Worm (Caenorhabditis elegans): ENCODE data around the gene ttbk-6.

ttbk-6 gene

ce11 chrIII:5109401-5109800, 34.9 kb downstream of the ttbk-6 start, which contains the start of gene sax-2:
sax-2 (plus strand) TSS chrIII:5109701.
- TF ChIP-seq ama-1 (optimal IDR thresholded peaks at IDR 0.05) (no peak), ama-1 (GFP tag; optimal IDR thresholded peaks at IDR 0.05) (no peak), nfya-2 (GFP tag; IDR thresholded peaks at IDR 0.05) (no peak), ztf-18 (tag; optimal IDR thresholded peaks at IDR 0.05) (no peak), ceh-27 (GFP tag; optimal IDR thresholded peaks at IDR 0.05) (no peak), nhr-179 (tag; optimal IDR thresholded peaks at IDR 0.05) (no peak), xnd-1 (tag; optimal IDR thresholded peaks at IDR 0.05) (no peak), attf-3 (GFP tag; conservative IDR thresholded peaks at IDR 0.05) (no peak), mxl-1 (tag; optimal IDR thresholded peaks at IDR 0.05) (no peak), hmg-1.2 (GFP tag; IDR thresholded peaks at IDR 0.05) (no peak), F57A8.1 (GFP tag; optimal IDR thresholded peaks at IDR 0.05) (no peak), aptf-3 (GFP tag; IDR thresholded peaks at IDR 0.05) (no peak), F37B4.10 (GFP tag; IDR thresholded peaks at IDR 0.05) (no peak), ekl-4 (GFP tag; IDR thresholded peaks at IDR 0.05) (no peak), ets-4 (GFP tag; optimal IDR thresholded peaks at IDR 0.05) (no peak), F52B5.7 (tag; optimal IDR thresholded peaks at IDR 0.05) (no peak), madf-3 (GFP tag; IDR thresholded peaks at IDR 0.05) (no peak), D2030.7 (GFP tag; IDR thresholded peaks at IDR 0.05) (no peak), ztf-25 (GFP tag; IDR thresholded peaks at IDR 0.05) (no peak)

ce11 chrIII:5112399-5112798, 37.9 kb downstream of the ttbk-6 start:
- TF ChIP-seq hlh-12 (tag; optimal IDR thresholded peaks at IDR 0.05): no peak

- TF ChIP-seq repo-1 (tag; optimal IDR thresholded peaks at IDR 0.05) (no peak), ets-4 (GFP tag; optimal IDR thresholded peaks at IDR 0.05) (no peak), ceh-58 (GFP tag; IDR thresholded peaks at IDR 0.05) (no peak), F39B2.1 (GFP tag; IDR thresholded peaks at IDR 0.05) (no peak), nhr-80 (tag; optimal IDR thresholded peaks at IDR 0.05) (peak; percentile 23), ztf-26 (tag; optimal IDR thresholded peaks at IDR 0.05) (no peak)
These were observed 38.5 kb downstream of the ttbk-6 start for ce11 chrIII:5112998-5113397.

ce11 chrIII:5119063-5119462, 44.6 kb downstream of the ttbk-6 start:
- TF ChIP-seq tbx-9 (tag; optimal IDR thresholded peaks at IDR 0.05; ENCODE audit: borderline replicate concordance) (no peak), nfyb-1 (GFP tag; IDR thresholded peaks at IDR 0.05) (no peak), B0336.3 (GFP tag; IDR thresholded peaks at IDR 0.05) (no peak), madf-10 (tag; optimal IDR thresholded peaks at IDR 0.05) (no peak), ceh-40 (GFP tag; IDR thresholded peaks at IDR 0.05) (no peak), F55B11.4 (tag; optimal IDR thresholded peaks at IDR 0.05; ENCODE audit: borderline replicate concordance, insufficient read depth) (no peak), K11D2.4 (GFP tag; IDR thresholded peaks at IDR 0.05) (no peak), aptf-3 (GFP tag; IDR thresholded peaks at IDR 0.05) (no peak), ztf-18 (tag; optimal IDR thresholded peaks at IDR 0.05) (no peak), rec-8 (tag; optimal IDR thresholded peaks at IDR 0.05) (no peak), F57A8.1 (GFP tag; optimal IDR thresholded peaks at IDR 0.05) (no peak), F22D6.2 (tag; optimal IDR thresholded peaks at IDR 0.05) (no peak), mel-28 (tag; optimal IDR thresholded peaks at IDR 0.05; ENCODE audit: borderline replicate concordance) (no peak), sptf-2 (GFP tag; optimal IDR thresholded peaks at IDR 0.05) (no peak), lsy-27 (tag; optimal IDR thresholded peaks at IDR 0.05; ENCODE audit: borderline replicate concordance, insufficient read depth) (no peak), snpc-3.4 (tag; optimal IDR thresholded peaks at IDR 0.05) (no peak), attf-6 (GFP tag; IDR thresholded peaks at IDR 0.05) (no peak), nhr-90 (tag; optimal IDR thresholded peaks at IDR 0.05) (no peak)
